Fruit fly (Drosophila melanogaster) whole organism, embryonic: ENCODE measurements around the gene raw.

Source experiments
- Awh ChIP-seq: fragments of 200-800 bp; sonication (Bioruptor generic); IDR thresholded peaks from 2 replicates; pipeline ENCODE4, ENCODE4 v1.3.6; 2022; ENCODE audit warnings: missing biosample characterization, missing genetic modification characterization
- Bteb2 ChIP-seq: fragments of 200-800 bp; sonication (Bioruptor generic); optimal IDR thresholded peaks from 2 replicates; lab custom pipeline; 2016; ENCODE audit warnings: missing biosample characterization, missing genetic modification characterization
- CG10274 ChIP-seq: fragments of 200-800 bp; sonication (Bioruptor generic); optimal IDR thresholded peaks from 3 replicates; lab custom pipeline; 2017; ENCODE audit warnings: missing biosample characterization, mild to moderate bottlenecking, missing genetic modification characterization
- CG11504 ChIP-seq: fragments of 200-800 bp; sonication (Bioruptor generic); optimal IDR thresholded peaks from 3 replicates; lab custom pipeline; 2019; ENCODE audit warnings: missing biosample characterization, mild to moderate bottlenecking, missing genetic modification characterization, moderate library complexity
- CG12391 ChIP-seq: fragments of 200-800 bp; sonication (Bioruptor generic); optimal IDR thresholded peaks from 3 replicates; lab custom pipeline; 2018; ENCODE audit warnings: missing biosample characterization, mild to moderate bottlenecking, missing genetic modification characterization, moderate library complexity
- CG12942 ChIP-seq: fragments of 200-800 bp; sonication (Bioruptor generic); optimal IDR thresholded peaks from 3 replicates; lab custom pipeline; 2016; ENCODE audit warnings: missing biosample characterization, missing genetic modification characterization
- CG1529 ChIP-seq: fragments of 200-800 bp; sonication (Bioruptor generic); optimal IDR thresholded peaks from 3 replicates; lab custom pipeline; 2018; ENCODE audit warnings: missing biosample characterization, missing genetic modification characterization
- CG15601 ChIP-seq: fragments of 200-800 bp; sonication (Bioruptor generic); optimal IDR thresholded peaks from 3 replicates; lab custom pipeline; 2019; ENCODE audit warnings: missing biosample characterization, mild to moderate bottlenecking, missing genetic modification characterization, moderate library complexity
- CG1602 ChIP-seq: fragments of 200-800 bp; sonication (Bioruptor generic); optimal IDR thresholded peaks from 3 replicates; lab custom pipeline; 2016; ENCODE audit warnings: missing biosample characterization, missing genetic modification characterization
- CG16779 ChIP-seq: fragments of 200-800 bp; sonication (Bioruptor generic); IDR thresholded peaks from 2 replicates; pipeline ENCODE4 v1.3.6; 2022; ENCODE audit warnings: missing biosample characterization, missing genetic modification characterization
- CG16863 ChIP-seq: fragments of 200-800 bp; sonication (Bioruptor generic); optimal IDR thresholded peaks from 3 replicates; lab custom pipeline; 2016; ENCODE audit warnings: missing biosample characterization, missing genetic modification characterization
- CG3995 ChIP-seq: fragments of 200-800 bp; sonication (Bioruptor generic); optimal IDR thresholded peaks from 3 replicates; lab custom pipeline; 2016; ENCODE audit warnings: missing biosample characterization, missing genetic modification characterization
- CG4328 ChIP-seq: fragments of 200-800 bp; sonication (Bioruptor generic); optimal IDR thresholded peaks from 3 replicates; lab custom pipeline; 2017; ENCODE audit warnings: missing biosample characterization, missing genetic modification reagents, missing genetic modification characterization
- CG4360 ChIP-seq: fragments of 200-800 bp; sonication (Bioruptor generic); IDR thresholded peaks from 2 replicates; pipeline ENCODE4 v1.3.6; 2022; ENCODE audit warnings: missing biosample characterization, missing genetic modification characterization
- CG6791 ChIP-seq: fragments of 200-800 bp; sonication (Bioruptor generic); IDR thresholded peaks from 3 replicates; pipeline ENCODE4 v1.3.6; 2022; ENCODE audit warnings: missing biosample characterization, missing genetic modification characterization; ENCODE audit not compliant: partially characterized antibody
- CG7745 ChIP-seq: fragments of 200-800 bp; sonication (Bioruptor generic); optimal IDR thresholded peaks from 2 replicates; lab custom pipeline; 2018; ENCODE audit warnings: missing biosample characterization, mild to moderate bottlenecking, missing genetic modification characterization, moderate library complexity
- CG8388 ChIP-seq: fragments of 200-800 bp; sonication (Bioruptor generic); optimal IDR thresholded peaks from 2 replicates; lab custom pipeline; 2019; ENCODE audit warnings: missing biosample characterization, mild to moderate bottlenecking, missing genetic modification characterization, moderate library complexity
- CG9437 ChIP-seq: fragments of 200-800 bp; sonication (Bioruptor generic); optimal IDR thresholded peaks from 2 replicates; lab custom pipeline; 2018; ENCODE audit warnings: missing biosample characterization, mild to moderate bottlenecking, missing genetic modification characterization
- Ets97D ChIP-seq: fragments of 200-800 bp; sonication (Bioruptor generic); optimal IDR thresholded peaks from 3 replicates; lab custom pipeline; 2016; ENCODE audit warnings: missing biosample characterization, missing genetic modification characterization
- Gsc ChIP-seq: fragments of 200-800 bp; sonication (Bioruptor generic); IDR thresholded peaks from 2 replicates; pipeline ENCODE4 v1.3.6; 2022; ENCODE audit warnings: missing biosample characterization, missing genetic modification characterization
- H2.0 ChIP-seq: fragments of 200-800 bp; sonication (Bioruptor generic); IDR thresholded peaks from 2 replicates; pipeline ENCODE4 v1.3.6; 2022; ENCODE audit warnings: missing biosample characterization, missing genetic modification characterization
- HHEX ChIP-seq: fragments of 200-800 bp; sonication (Bioruptor generic); optimal IDR thresholded peaks from 3 replicates; lab custom pipeline; 2017; ENCODE audit warnings: missing biosample characterization, mild to moderate bottlenecking, missing genetic modification characterization, missing genetic modification reagents
- HLHmδ ChIP-seq: fragments of 200-800 bp; sonication (Bioruptor generic); optimal IDR thresholded peaks from 2 replicates; lab custom pipeline; 2018; ENCODE audit warnings: missing biosample characterization, mild to moderate bottlenecking, missing genetic modification characterization, moderate library complexity
- Kr ChIP-seq: fragments of 200-800 bp; sonication (Bioruptor generic); optimal IDR thresholded peaks from 2 replicates; lab custom pipeline; 2017; ENCODE audit warnings: missing biosample characterization, mild to moderate bottlenecking, missing genetic modification characterization
- Max ChIP-seq: fragments of 200-800 bp; sonication (Bioruptor generic); optimal IDR thresholded peaks from 2 replicates; lab custom pipeline; 2016; ENCODE audit warnings: missing biosample characterization, mild to moderate bottlenecking, missing genetic modification characterization
- Sin3A ChIP-seq: fragments of >200 bp; optimal IDR thresholded peaks from 2 replicates; lab custom pipeline; 2018
- Six4 ChIP-seq: fragments of 200-800 bp; sonication (Bioruptor generic); optimal IDR thresholded peaks from 2 replicates; lab custom pipeline; 2016; ENCODE audit warnings: missing biosample characterization, missing genetic modification characterization
- TFAM ChIP-seq: fragments of 200-800 bp; sonication (Bioruptor generic); optimal IDR thresholded peaks from 2 replicates; lab custom pipeline; 2017; ENCODE audit warnings: missing biosample characterization, missing genetic modification characterization, inconsistent platforms
- Tbp ChIP-seq: fragments of >200 bp; optimal IDR thresholded peaks from 2 replicates; lab custom pipeline; 2018; ENCODE audit warnings: missing biosample characterization, missing genetic modification characterization
- Xbp1 ChIP-seq: fragments of 200-800 bp; sonication (Bioruptor generic); optimal IDR thresholded peaks from 3 replicates; lab custom pipeline; 2016; ENCODE audit warnings: missing biosample characterization, mild to moderate bottlenecking, missing genetic modification characterization
- br ChIP-seq: fragments of >200 bp; optimal IDR thresholded peaks from 2 replicates; lab custom pipeline; 2017
- bsh ChIP-seq, 2 experiments: fragments of 200-800 bp; sonication (Bioruptor generic); optimal IDR thresholded peaks; 2 replicates each; lab custom pipeline; 2017 to 2018; ENCODE audit warnings: mild to moderate bottlenecking in 2 of 2, missing biosample characterization in 2 of 2, missing genetic modification characterization in 2 of 2, moderate library complexity in 1 of 2
- ci ChIP-seq: fragments of 200-800 bp; sonication (Bioruptor generic); IDR thresholded peaks from 3 replicates; pipeline ENCODE4 v1.3.6; 2022; ENCODE audit warnings: missing biosample characterization, missing genetic modification characterization
- crp ChIP-seq, 2 experiments: fragments of 200-800 bp; sonication (Bioruptor generic); optimal IDR thresholded peaks; 2 replicates in 1 of 2; 3 replicates in 1 of 2; lab custom pipeline; 2017; ENCODE audit warnings: missing biosample characterization in 2 of 2, missing genetic modification characterization in 2 of 2, mild to moderate bottlenecking in 1 of 2, moderate library complexity in 1 of 2
- disco-r ChIP-seq: fragments of 200-800 bp; sonication (Bioruptor generic); optimal IDR thresholded peaks from 2 replicates; lab custom pipeline; 2016; ENCODE audit warnings: missing biosample characterization, missing genetic modification characterization
- en ChIP-seq: fragments of 200-800 bp; sonication (Bioruptor generic); optimal IDR thresholded peaks from 2 replicates; lab custom pipeline; 2016; ENCODE audit warnings: missing biosample characterization, missing genetic modification characterization
- gce ChIP-seq: fragments of 200-800 bp; sonication (Bioruptor generic); IDR thresholded peaks from 3 replicates; pipeline ENCODE4 v1.3.6; 2022; ENCODE audit warnings: missing biosample characterization, missing genetic modification characterization
- gcm ChIP-seq: fragments of 200-800 bp; sonication (Bioruptor generic); optimal IDR thresholded peaks from 2 replicates; lab custom pipeline; 2019; ENCODE audit warnings: missing biosample characterization, mild to moderate bottlenecking, missing genetic modification characterization, moderate library complexity
- gt ChIP-seq: fragments of 200-800 bp; sonication (Bioruptor generic); IDR thresholded peaks from 2 replicates; pipeline ENCODE4 v1.3.6; 2022; ENCODE audit warnings: missing biosample characterization, missing genetic modification characterization
- ham ChIP-seq: fragments of 200-800 bp; sonication (Bioruptor generic); IDR thresholded peaks from 2 replicates; pipeline ENCODE4 v1.3.6; 2022; ENCODE audit warnings: missing biosample characterization, missing genetic modification characterization
- insv ChIP-seq, 2 experiments: fragments of 200-800 bp; sonication (Bioruptor generic); optimal IDR thresholded peaks; 3 replicates each; lab custom pipeline; 2016 to 2018; ENCODE audit warnings: missing biosample characterization in 2 of 2, missing genetic modification characterization in 2 of 2
- luna ChIP-seq: fragments of 200-800 bp; sonication (Bioruptor generic); optimal IDR thresholded peaks from 2 replicates; lab custom pipeline; 2016; ENCODE audit warnings: missing biosample characterization, missing genetic modification characterization
- nom ChIP-seq: fragments of 200-800 bp; sonication (Bioruptor generic); optimal IDR thresholded peaks from 2 replicates; lab custom pipeline; 2017; ENCODE audit warnings: missing biosample characterization, missing genetic modification characterization, mild to moderate bottlenecking, moderate library complexity, missing genetic modification reagents
- odd ChIP-seq: fragments of 200-800 bp; sonication (Bioruptor generic); optimal IDR thresholded peaks from 2 replicates; lab custom pipeline; 2017; ENCODE audit warnings: missing biosample characterization, mild to moderate bottlenecking, missing genetic modification characterization
- sc ChIP-seq, 3 experiments: fragments of >200 bp in 2 of 3; fragments of 200-800 bp in 1 of 3; sonication (Bioruptor generic) in 1 of 3; optimal IDR thresholded peaks; 2 replicates in 2 of 3; 3 replicates in 1 of 3; lab custom pipeline; 2017; ENCODE audit warnings: mild to moderate bottlenecking in 1 of 3, missing biosample characterization in 1 of 3, missing genetic modification characterization in 1 of 3, missing genetic modification reagents in 1 of 3
- schlank ChIP-seq: fragments of 200-800 bp; sonication (Bioruptor generic); optimal IDR thresholded peaks from 2 replicates; lab custom pipeline; 2018; ENCODE audit warnings: missing biosample characterization, mild to moderate bottlenecking, missing genetic modification characterization
- sim ChIP-seq: fragments of 200-800 bp; sonication (Bioruptor generic); IDR thresholded peaks from 2 replicates; pipeline ENCODE4 v1.3.6; 2022; ENCODE audit warnings: missing biosample characterization, missing genetic modification characterization
- ssp ChIP-seq: fragments of 200-800 bp; sonication (Bioruptor generic); IDR thresholded peaks from 2 replicates; pipeline ENCODE4 v1.3.6; 2022; ENCODE audit warnings: missing biosample characterization, missing genetic modification characterization
- toy ChIP-seq: fragments of 200-800 bp; sonication (Bioruptor generic); IDR thresholded peaks from 2 replicates; pipeline ENCODE4 v1.3.6; 2022; ENCODE audit warnings: missing biosample characterization, missing genetic modification characterization
- trem ChIP-seq: fragments of 200-800 bp; optimal IDR thresholded peaks from 3 replicates; lab custom pipeline; 2019; ENCODE audit warnings: missing biosample characterization, mild to moderate bottlenecking, missing genetic modification characterization, moderate library complexity
- wor ChIP-seq: fragments of 200-800 bp; sonication (Bioruptor generic); IDR thresholded peaks from 2 replicates; pipeline ENCODE4 v1.3.6; 2022; ENCODE audit warnings: missing biosample characterization, missing genetic modification characterization
- zen2 ChIP-seq: fragments of 200-800 bp; sonication (Bioruptor generic); IDR thresholded peaks from 3 replicates; pipeline ENCODE4 v1.3.6; 2022; ENCODE audit warnings: missing biosample characterization, missing genetic modification characterization; ENCODE audit not compliant: partially characterized antibody

Gene raw

DNA sequence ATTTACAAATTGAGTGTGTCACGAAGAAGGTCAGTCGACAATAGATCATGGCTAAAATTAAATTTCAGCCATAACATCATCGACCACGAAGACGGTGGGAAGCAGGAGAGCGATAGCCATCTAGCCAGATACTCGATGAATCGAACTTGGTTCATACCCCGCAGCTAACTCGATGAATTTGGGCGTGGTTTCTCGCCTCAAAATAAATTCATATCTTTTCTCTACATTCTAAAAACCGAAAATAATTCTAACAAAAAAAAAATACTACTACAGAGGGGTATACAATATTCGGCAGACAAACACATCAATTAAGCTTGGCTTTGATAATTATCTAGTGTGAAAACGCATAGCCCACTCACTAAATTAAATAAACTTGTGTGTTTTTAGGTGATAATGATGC lies 7.8 kb downstream of the raw start (continued):
- TF ChIP-seq nom (no peak), br (lab: Kevin White, UChicago) (no peak), trem (tag; lab: Kevin White, UChicago) (no peak), en (GFP tag; lab: Kevin White, UChicago) (no peak), Bteb2 (no peak), CG4328 (GFP tag; lab: Kevin White, UChicago) (no peak), CG11504 (peak; percentile 65), CG10274 (no peak), luna (no peak), CG8388 (GFP tag; lab: Kevin White, UChicago) (no peak), TFAM (GFP tag; lab: Kevin White, UChicago) (no peak), CG3995 (GFP tag; lab: Kevin White, UChicago) (no peak), odd (no peak), CG6791 (GFP tag; lab: Robert Waterston, UW) (no peak), Awh (GFP tag; lab: Robert Waterston, UW) (peak; percentile 62), gcm (no peak), schlank (tag; lab: Kevin White, UChicago) (no peak), sim (GFP tag; lab: Robert Waterston, UW) (no peak), CG1529 (GFP tag; lab: Kevin White, UChicago) (no peak), disco-r (GFP tag; lab: Kevin White, UChicago) (no peak), ssp (no peak), CG1602 (GFP tag; lab: Kevin White, UChicago) (no peak), wor (GFP tag; lab: Robert Waterston, UW) (0 out of 2 replicates have a peak, but pooled peaks have one; percentile 12), gt (GFP tag; lab: Robert Waterston, UW) (no peak), CG12942 (no peak), Ets97D (GFP tag; lab: Kevin White, UChicago) (no peak), insv (GFP tag; optimal IDR thresholded peaks at IDR 0.05; lab: Kevin White, UChicago) (no peak), Six4 (GFP tag; lab: Kevin White, UChicago) (no peak), Kr (GFP tag; lab: Kevin White, UChicago) (no peak), CG9437 (GFP tag; lab: Kevin White, UChicago) (peak; percentile 2), Max (GFP tag; lab: Kevin White, UChicago) (no peak), sc (optimal IDR thresholded peaks at IDR 0.05; lab: Kevin White, UChicago) (no peak), sc (GFP tag; optimal IDR thresholded peaks at IDR 0.05; lab: Kevin White, UChicago) (no peak), HHEX (no peak), CG4360 (GFP tag; lab: Robert Waterston, UW) (no peak), CG15601 (tag; lab: Kevin White, UChicago) (no peak), Gsc (no peak), CG12391 (peak; percentile 16), ham (GFP tag; lab: Robert Waterston, UW) (no peak), CG7745 (tag; lab: Kevin White, UChicago) (no peak), gce (no peak), HLHmδ (no peak), H2.0 (GFP tag; lab: Robert Waterston, UW) (no peak), toy (GFP tag; lab: Robert Waterston, UW) (no peak), Tbp (no peak), ci (peak; percentile 65; the same call in 1 of the 3 replicates), Xbp1 (GFP tag; lab: Kevin White, UChicago) (peak; percentile 2), crp (GFP tag; optimal IDR thresholded peaks at IDR 0.05; lab: Kevin White, UChicago) (no peak), CG16863 (GFP tag; lab: Kevin White, UChicago) (no peak), bsh (GFP tag; optimal IDR thresholded peaks at IDR 0.05; lab: Kevin White, UChicago) (no peak), CG16779 (GFP tag; lab: Robert Waterston, UW) (no peak), zen2 (GFP tag; lab: Robert Waterston, UW) (no peak), Sin3A (lab: Kevin White, UChicago) (no peak)
